Worm (Caenorhabditis elegans): ENCODE results near the gene F16G10.3.

Gene F16G10.3

DNA sequence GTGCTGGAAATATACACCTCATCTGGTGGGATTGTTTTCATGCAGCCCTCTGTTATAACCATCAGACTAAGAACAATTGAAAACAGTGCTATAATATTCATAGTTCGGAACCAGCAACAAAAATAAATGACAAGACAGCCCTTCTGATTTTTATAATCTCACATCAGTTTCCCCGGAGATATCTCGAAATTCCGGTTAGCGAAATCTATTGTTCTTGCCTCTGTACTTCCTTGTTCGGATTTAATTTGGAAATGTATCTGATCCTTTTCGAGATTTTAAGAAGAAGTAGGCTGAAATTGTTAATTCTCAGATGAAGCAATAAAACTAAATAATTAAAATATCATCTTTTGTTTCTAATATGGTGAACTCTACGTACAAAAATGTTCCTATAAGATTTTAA, 8.5 kb upstream of the F16G10.3 start, which contains the start of gene F43C11.11:
Gene F43C11.11 (minus strand): TSS at position 101 of the 400 bp plus-strand sequence.
- TF ChIP-seq skn-1 (tag; optimal IDR thresholded peaks at IDR 0.05) (no peak), nhr-84 (tag; optimal IDR thresholded peaks at IDR 0.05) (no peak), sup-37 (GFP tag; optimal IDR thresholded peaks at IDR 0.05) (no peak), lin-35 (GFP tag; optimal IDR thresholded peaks at IDR 0.05) (no peak), mab-9 (GFP tag; IDR thresholded peaks at IDR 0.05) (no peak), irx-1 (tag; optimal IDR thresholded peaks at IDR 0.05) (no peak), nhr-71 (tag; optimal IDR thresholded peaks at IDR 0.05) (no peak), lin-13 (GFP tag; optimal IDR thresholded peaks at IDR 0.05) (no peak), hlh-4 (tag; optimal IDR thresholded peaks at IDR 0.05) (no peak), mep-1 (tag; optimal IDR thresholded peaks at IDR 0.05) (no peak)

DNA sequence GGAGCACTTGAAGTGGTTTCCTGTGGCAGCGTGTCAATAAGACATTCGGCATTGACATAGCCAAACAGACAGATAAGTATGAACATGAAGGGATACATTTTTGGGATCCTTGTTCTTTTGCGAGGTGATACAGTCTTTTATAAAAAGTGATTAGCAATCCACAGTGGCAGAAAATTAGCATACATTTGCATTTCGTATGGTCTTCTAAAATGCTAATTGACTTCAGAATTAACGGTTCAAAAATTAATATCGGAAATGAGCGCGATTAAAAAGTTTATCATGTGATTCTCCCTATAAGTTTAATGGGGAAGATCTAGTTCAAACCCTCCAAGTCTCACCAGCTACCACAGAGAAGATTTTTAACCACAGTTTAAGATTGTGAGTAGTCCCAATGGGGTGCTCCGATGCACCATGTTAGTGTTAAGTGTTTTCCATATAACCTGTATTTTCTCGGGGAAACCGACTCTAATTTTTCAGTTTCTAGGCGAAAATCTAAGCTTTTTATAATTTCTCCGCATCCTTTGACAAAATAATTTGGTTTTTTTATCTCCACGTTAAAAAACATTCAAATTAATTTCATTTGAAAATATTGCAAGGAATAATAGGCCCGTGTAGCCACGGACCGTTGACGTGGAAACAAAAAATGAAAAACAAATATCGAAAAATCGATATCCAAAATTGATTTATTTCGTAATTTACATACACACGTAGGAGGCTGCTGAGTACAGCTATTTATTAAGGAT, 5.4 kb upstream of the F16G10.3 start, which contains the start of the genes F43C11.12 and F16G10.5:
Gene F43C11.12 (minus strand): TSS at position 101 of the 743 bp plus-strand sequence.
Gene F16G10.5 (plus strand): TSS at position 693 of the 743 bp plus-strand sequence.
- no peak for TF ChIP-seq hlh-17 (GFP tag; optimal IDR thresholded peaks at IDR 0.05; ENCODE audit: borderline replicate concordance)
- TF ChIP-seq snu-23 (GFP tag; optimal IDR thresholded peaks at IDR 0.05) = no peak
- no peak for TF ChIP-seq unc-86 (tag; optimal IDR thresholded peaks at IDR 0.05)
- TF ChIP-seq irx-1 (tag; optimal IDR thresholded peaks at IDR 0.05) = no peak
- no peak for TF ChIP-seq lin-15B (tag; optimal IDR thresholded peaks at IDR 0.05)
- TF ChIP-seq ceh-82 (tag; optimal IDR thresholded peaks at IDR 0.05) = no peak
- TF ChIP-seq lsy-2 (tag; optimal IDR thresholded peaks at IDR 0.05) = no peak
- no peak for TF ChIP-seq jun-1 (tag; optimal IDR thresholded peaks at IDR 0.05)
- TF ChIP-seq unc-98 (GFP tag; IDR thresholded peaks at IDR 0.05) = no peak
- no peak for TF ChIP-seq pag-3 (tag; optimal IDR thresholded peaks at IDR 0.05; ENCODE audit: borderline replicate concordance, insufficient read depth)
- no peak for TF ChIP-seq ztf-11 (tag; optimal IDR thresholded peaks at IDR 0.05)
- no peak for TF ChIP-seq egl-27 (tag; optimal IDR thresholded peaks at IDR 0.05)
- no peak for TF ChIP-seq nhr-237 (tag; optimal IDR thresholded peaks at IDR 0.05)
- no peak for TF ChIP-seq fkh-4 (tag; optimal IDR thresholded peaks at IDR 0.05; ENCODE audit: borderline replicate concordance)
- no peak for TF ChIP-seq efl-1 (optimal IDR thresholded peaks at IDR 0.05)
- TF ChIP-seq efl-1 (GFP tag; optimal IDR thresholded peaks at IDR 0.05 in 1 of 2) = no peak
- TF ChIP-seq lin-13 (GFP tag; optimal IDR thresholded peaks at IDR 0.05) = no peak
- no peak for TF ChIP-seq unc-130 (tag; optimal IDR thresholded peaks at IDR 0.05)

DNA sequence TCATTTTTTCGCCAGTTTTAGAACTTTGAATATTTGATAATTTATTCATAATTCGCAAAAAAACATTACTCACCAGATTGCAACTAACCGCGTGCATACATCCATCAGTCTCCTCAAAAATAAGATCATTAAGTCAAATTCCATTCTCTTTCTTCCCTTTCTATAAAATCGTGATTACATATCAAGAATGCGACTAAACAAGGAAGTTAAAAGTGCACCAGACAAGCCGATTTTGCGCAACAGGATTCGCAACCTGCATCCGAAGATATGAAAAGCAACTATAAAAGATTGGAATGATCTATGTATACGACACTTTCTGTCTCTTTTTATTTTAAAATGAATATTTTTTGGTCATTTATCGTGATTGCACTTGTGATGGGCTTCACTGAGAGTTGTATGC, 3.2 kb upstream of the F16G10.3 start, which contains the start of gene hpo-25:
Gene hpo-25 (plus strand): TSS at position 301 of the 400 bp plus-strand sequence.
- TF ChIP-seq ceh-8 (GFP tag; optimal IDR thresholded peaks at IDR 0.05) (no peak), ztf-4 (tag; optimal IDR thresholded peaks at IDR 0.05) (no peak), zip-4 (GFP tag; optimal IDR thresholded peaks at IDR 0.05) (no peak), nhr-19 (GFP tag; conservative IDR thresholded peaks at IDR 0.05) (no peak), xbp-1 (tag; optimal IDR thresholded peaks at IDR 0.05) (no peak), egl-13 (tag; optimal IDR thresholded peaks at IDR 0.05) (no peak), pag-3 (tag; optimal IDR thresholded peaks at IDR 0.05; ENCODE audit: borderline replicate concordance, insufficient read depth) (no peak), unc-30 (tag; optimal IDR thresholded peaks at IDR 0.05) (no peak), ces-1 (GFP tag; optimal IDR thresholded peaks at IDR 0.05) (no peak), mdl-1 (tag; optimal IDR thresholded peaks at IDR 0.05) (no peak), C04F5.9 (tag; optimal IDR thresholded peaks at IDR 0.05) (no peak), skn-1 (tag; optimal IDR thresholded peaks at IDR 0.05) (no peak), isw-1 (GFP tag; IDR thresholded peaks at IDR 0.05) (no peak)

All from whole organism, L1 larva.